Worm (Caenorhabditis elegans) whole organism, L4 larva: Measurements from ENCODE around the gene C38D4.7.
A peak's percentile ranks its signal among the peaks of the same experiment; 100 is the strongest.

ENCODE experiments used
- Y5F2A.4 ChIP-seq: fragments of 200-800 bp; sonication (Bioruptor generic); optimal IDR thresholded peaks from 2 replicates; lab custom pipeline; 2018; ENCODE audit warnings: mild to moderate bottlenecking, missing genetic modification characterization, missing compliant biosample characterization
- ZK546.5 ChIP-seq, 2 experiments: sonication (generic microtip); optimal IDR thresholded peaks; 2 replicates each; lab custom pipeline; 2017; ENCODE audit warnings: missing biosample characterization in 2 of 2, missing genetic modification characterization in 2 of 2
- aha-1 ChIP-seq: fragments of 150-350 bp; peaks from one replicate; lab custom pipeline; 2014; ENCODE audit warnings: missing biosample characterization, missing genetic modification characterization
- ceh-44 ChIP-seq: fragments of 200-800 bp; sonication (Bioruptor generic); IDR thresholded peaks from 2 replicates; pipeline ENCODE4 v1.3.6; 2022; ENCODE audit warnings: missing genetic modification reagents, missing genetic modification characterization, missing compliant biosample characterization
- dve-1 ChIP-seq: sonication (generic microtip); optimal IDR thresholded peaks from 2 replicates; lab custom pipeline; 2017; ENCODE audit warnings: antibody characterized with exemption, mild to moderate bottlenecking, missing genetic modification characterization, missing compliant biosample characterization; ENCODE audit not compliant: insufficient read depth
- egl-27 ChIP-seq: sonication (generic microtip); optimal IDR thresholded peaks from 3 replicates; lab custom pipeline; 2017; ENCODE audit warnings: missing biosample characterization, missing genetic modification reagents, missing genetic modification characterization
- egl-43 ChIP-seq: fragments of 200-800 bp; sonication (Bioruptor generic); IDR thresholded peaks from 2 replicates; pipeline ENCODE4 v1.3.6; 2022; ENCODE audit warnings: missing genetic modification reagents, missing genetic modification characterization, missing compliant biosample characterization
- lin-39 ChIP-seq: fragments of 150-350 bp; optimal IDR thresholded peaks from 2 replicates; lab custom pipeline; 2014; ENCODE audit warnings: missing biosample characterization, missing genetic modification reagents, missing genetic modification characterization
- mxl-3 ChIP-seq: fragments of 200-800 bp; sonication (Bioruptor generic); optimal IDR thresholded peaks from 2 replicates; lab custom pipeline; 2018; ENCODE audit warnings: mild to moderate bottlenecking, missing genetic modification characterization, missing compliant biosample characterization
- nhr-77 ChIP-seq: fragments of 150-350 bp; optimal IDR thresholded peaks from 2 replicates; lab custom pipeline; 2014; ENCODE audit warnings: missing biosample characterization, missing genetic modification characterization
- set-16 ChIP-seq: fragments of 200-800 bp; sonication (Bioruptor generic); IDR thresholded peaks from 2 replicates; pipeline ENCODE4 v1.3.6; 2022; ENCODE audit warnings: missing genetic modification reagents, missing genetic modification characterization, missing compliant biosample characterization
- vab-7 ChIP-seq: fragments of 200-800 bp; sonication (Bioruptor generic); IDR thresholded peaks from 2 replicates; pipeline ENCODE4 v1.3.6; 2022; ENCODE audit warnings: missing genetic modification reagents, missing genetic modification characterization, missing compliant biosample characterization

Gene C38D4.7

ce11 chrIII:4765474-4765873, 45.6 kb downstream of the C38D4.7 start, which contains the start of gene B0393.5:
TSS of gene B0393.5 (plus strand) at chrIII:4765774.
- TF ChIP-seq aha-1 (tag; lab: Kevin White, UChicago) = peak; percentile 4
- TF ChIP-seq ceh-44 = no peak
- no peak for TF ChIP-seq Y5F2A.4 (GFP tag; lab: Kevin White, UChicago)
- peak; percentile 18 for TF ChIP-seq mxl-3 (GFP tag; lab: Kevin White, UChicago)
- TF ChIP-seq egl-43 (GFP tag; lab: Robert Waterston, UW) = no peak
- no peak for TF ChIP-seq nhr-77 (tag; lab: Kevin White, UChicago)

- TF ChIP-seq vab-7 (GFP tag; lab: Robert Waterston, UW) (no peak), lin-39 (tag; lab: Kevin White, UChicago) (no peak), egl-27 (tag; lab: Kevin White, UChicago) (no peak), mxl-3 (GFP tag; lab: Kevin White, UChicago) (no peak), dve-1 (tag; lab: Kevin White, UChicago) (no peak)
Measured at ce11 chrIII:4763509-4763908, 47.6 kb downstream of the C38D4.7 start, which contains the start of gene B0393.4. TSS of gene B0393.4 (minus strand) at chrIII:4763609.

ce11 chrIII:4762846-4763245, 48.2 kb downstream of the C38D4.7 start:
- TF ChIP-seq ZK546.5 (tag; optimal IDR thresholded peaks at IDR 0.05; lab: Kevin White, UChicago) (no peak), set-16 (GFP tag; lab: Robert Waterston, UW) (peak; percentile 78)
- TF ChIP-seq, all 104 proteins: peak for 1
